Worm (Caenorhabditis elegans) whole organism, young adult: ENCODE measurements around the gene pcf-11.

Experiments used
- B0019.2 ChIP-seq: fragments of 200-800 bp; sonication (Bioruptor generic); conservative IDR thresholded peaks from 2 replicates; pipeline ENCODE4 v1.3.6; 2022; ENCODE audit warnings: missing genetic modification reagents, missing genetic modification characterization, missing compliant biosample characterization
- B0261.1 ChIP-seq: sonication (generic microtip); optimal IDR thresholded peaks from 2 replicates; lab custom pipeline; 2016; ENCODE audit warnings: mild to moderate bottlenecking, missing genetic modification characterization, moderate library complexity, missing compliant biosample characterization
- B0336.3 ChIP-seq: fragments of 200-800 bp; sonication (Bioruptor generic); IDR thresholded peaks from 2 replicates; pipeline ENCODE4 v1.3.6; 2022; ENCODE audit warnings: missing genetic modification characterization, missing compliant biosample characterization
- D2030.7 ChIP-seq: fragments of 200-800 bp; sonication (Bioruptor generic); IDR thresholded peaks from 2 replicates; pipeline ENCODE4 v1.3.6; 2022; ENCODE audit warnings: missing genetic modification reagents, missing genetic modification characterization, missing compliant biosample characterization
- F23B12.7 ChIP-seq: sonication (generic microtip); optimal IDR thresholded peaks from 2 replicates; lab custom pipeline; 2017; ENCODE audit warnings: missing genetic modification characterization, mild to moderate bottlenecking, missing compliant biosample characterization, antibody characterized with exemption, moderate library complexity; ENCODE audit not compliant: insufficient read depth
- F33H1.4 ChIP-seq: fragments of 200-800 bp; sonication (Bioruptor generic); IDR thresholded peaks from 2 replicates; pipeline ENCODE4 v1.3.6; 2022; ENCODE audit warnings: missing genetic modification reagents, missing genetic modification characterization, missing compliant biosample characterization
- F39B2.1 ChIP-seq: fragments of 200-800 bp; sonication (Bioruptor generic); IDR thresholded peaks from 2 replicates; pipeline ENCODE4 v1.3.6; 2022; ENCODE audit warnings: missing genetic modification reagents, missing genetic modification characterization, missing compliant biosample characterization
- F57C9.4 ChIP-seq: sonication (generic microtip); optimal IDR thresholded peaks from 2 replicates; lab custom pipeline; 2017; ENCODE audit warnings: mild to moderate bottlenecking, missing genetic modification characterization, missing compliant biosample characterization
- T07F8.4 ChIP-seq: sonication (generic microtip); optimal IDR thresholded peaks from 2 replicates; lab custom pipeline; 2016; ENCODE audit warnings: mild to moderate bottlenecking, missing genetic modification characterization, moderate library complexity, missing compliant biosample characterization
- Y67H2A.10 ChIP-seq: fragments of 200-800 bp; sonication (Bioruptor generic); conservative IDR thresholded peaks from 2 replicates; pipeline ENCODE4 v1.3.6; 2022; ENCODE audit warnings: missing genetic modification reagents, missing genetic modification characterization, missing compliant biosample characterization
- akir-1 ChIP-seq: fragments of 200-800 bp; sonication (Bioruptor generic); optimal IDR thresholded peaks from 2 replicates; lab custom pipeline; 2018; ENCODE audit warnings: mild to moderate bottlenecking, missing genetic modification characterization, moderate library complexity, missing compliant biosample characterization
- attf-3 ChIP-seq: fragments of 200-800 bp; sonication (Bioruptor generic); conservative IDR thresholded peaks from 2 replicates; pipeline ENCODE4 v1.3.6; 2022; ENCODE audit warnings: missing genetic modification reagents, missing genetic modification characterization, missing compliant biosample characterization
- attf-5 ChIP-seq: fragments of 200-800 bp; sonication (Bioruptor generic); optimal IDR thresholded peaks from 2 replicates; lab custom pipeline; 2018; ENCODE audit warnings: mild to moderate bottlenecking, missing genetic modification characterization, missing compliant biosample characterization
- attf-6 ChIP-seq: fragments of 200-800 bp; sonication (Bioruptor generic); IDR thresholded peaks from 2 replicates; pipeline ENCODE4 v1.3.6; 2022; ENCODE audit warnings: missing genetic modification reagents, missing genetic modification characterization, missing compliant biosample characterization
- bed-2 ChIP-seq: fragments of 200-800 bp; sonication (Bioruptor generic); IDR thresholded peaks from 2 replicates; pipeline ENCODE4 v1.3.6; 2022; ENCODE audit warnings: missing genetic modification reagents, missing genetic modification characterization, missing compliant biosample characterization
- ccch-3 ChIP-seq: fragments of 200-800 bp; sonication (Bioruptor generic); optimal IDR thresholded peaks from 2 replicates; lab custom pipeline; 2018; ENCODE audit warnings: mild to moderate bottlenecking, missing genetic modification characterization, missing compliant biosample characterization
- cebp-1 ChIP-seq, 2 experiments: fragments of 200-800 bp in 1 of 2; sonication (Bioruptor generic) in 1 of 2; sonication (generic microtip) in 1 of 2; IDR thresholded peaks in 1 of 2; optimal IDR thresholded peaks in 1 of 2; 2 replicates each; pipeline versions ENCODE4 v1.3.6 to Lab custom; 2017 to 2022; ENCODE audit warnings: missing compliant biosample characterization in 2 of 2, missing genetic modification characterization in 2 of 2, mild to moderate bottlenecking in 1 of 2, missing genetic modification reagents in 1 of 2, moderate library complexity in 1 of 2
- ceh-79 ChIP-seq: sonication (generic microtip); optimal IDR thresholded peaks from 2 replicates; lab custom pipeline; 2017; ENCODE audit warnings: mild to moderate bottlenecking, missing genetic modification characterization, missing compliant biosample characterization
- dpff-1 ChIP-seq: sonication (generic microtip); optimal IDR thresholded peaks from 2 replicates; lab custom pipeline; 2017; ENCODE audit warnings: mild to moderate bottlenecking, missing genetic modification characterization, missing compliant biosample characterization
- dpl-1 ChIP-seq: fragments of 150-350 bp; optimal IDR thresholded peaks from 2 replicates; lab custom pipeline; 2014; ENCODE audit warnings: missing biosample characterization, missing genetic modification reagents, missing genetic modification characterization
- efl-1 ChIP-seq: fragments of 150-350 bp; optimal IDR thresholded peaks from 2 replicates; lab custom pipeline; 2014; ENCODE audit warnings: missing biosample characterization, missing genetic modification reagents, missing genetic modification characterization
- ekl-4 ChIP-seq: fragments of 200-800 bp; sonication (Bioruptor generic); IDR thresholded peaks from 2 replicates; pipeline ENCODE4 v1.3.6; 2022; ENCODE audit warnings: missing genetic modification reagents, missing genetic modification characterization, missing compliant biosample characterization
- him-1 ChIP-seq: sonication (generic microtip); optimal IDR thresholded peaks from 2 replicates; lab custom pipeline; 2016; ENCODE audit warnings: missing genotype, missing genetic modification reagents, missing genetic modification characterization, missing compliant biosample characterization
- hmg-20 ChIP-seq: fragments of 200-800 bp; sonication (Bioruptor generic); IDR thresholded peaks from 2 replicates; pipeline ENCODE4 v1.3.6; 2022; ENCODE audit warnings: missing genetic modification reagents, missing genetic modification characterization, missing compliant biosample characterization
- hrde-1 ChIP-seq: sonication (generic microtip); optimal IDR thresholded peaks from 2 replicates; lab custom pipeline; 2016; ENCODE audit warnings: missing genetic modification characterization, mild to moderate bottlenecking, missing compliant biosample characterization, moderate library complexity, missing genotype, missing genetic modification reagents, borderline replicate concordance
- lag-1 ChIP-seq: fragments of 200-800 bp; sonication (Bioruptor generic); IDR thresholded peaks from 2 replicates; pipeline ENCODE4 v1.3.6; 2022; ENCODE audit warnings: missing genetic modification reagents, missing genetic modification characterization, missing compliant biosample characterization
- lin-26 ChIP-seq: fragments of 200-800 bp; sonication (Bioruptor generic); IDR thresholded peaks from 2 replicates; pipeline ENCODE4 v1.3.6; 2022; ENCODE audit warnings: missing genetic modification reagents, missing genetic modification characterization, missing compliant biosample characterization
- lin-35 ChIP-seq, 3 experiments: fragments of 150-350 bp in 2 of 3; sonication (generic microtip) in 1 of 3; optimal IDR thresholded peaks; 2 replicates each; lab custom pipeline; 2014 to 2018; ENCODE audit warnings: missing biosample characterization in 3 of 3, missing genetic modification characterization in 3 of 3, missing genetic modification reagents in 3 of 3
- lsy-27 ChIP-seq: sonication (generic microtip); optimal IDR thresholded peaks from 2 replicates; lab custom pipeline; 2017; ENCODE audit warnings: missing genetic modification characterization, mild to moderate bottlenecking, missing compliant biosample characterization, antibody characterized with exemption, missing genotype, borderline replicate concordance; ENCODE audit not compliant: insufficient read depth
- madf-8 ChIP-seq: fragments of 200-800 bp; sonication (Bioruptor generic); conservative IDR thresholded peaks from 2 replicates; pipeline ENCODE4 v1.3.6; 2022; ENCODE audit warnings: missing genetic modification reagents, missing genetic modification characterization, missing compliant biosample characterization
- mel-28 ChIP-seq: sonication (generic microtip); optimal IDR thresholded peaks from 2 replicates; lab custom pipeline; 2016; ENCODE audit warnings: borderline replicate concordance, mild to moderate bottlenecking, missing genetic modification characterization, missing compliant biosample characterization
- nfyb-1 ChIP-seq: fragments of 200-800 bp; sonication (Bioruptor generic); IDR thresholded peaks from 2 replicates; pipeline ENCODE4 v1.3.6; 2022; ENCODE audit warnings: missing genetic modification reagents, missing genetic modification characterization, missing compliant biosample characterization
- nhr-120 ChIP-seq: fragments of 200-800 bp; sonication (Bioruptor generic); IDR thresholded peaks from 2 replicates; pipeline ENCODE4 v1.3.6; 2022; ENCODE audit warnings: missing genetic modification characterization, missing compliant biosample characterization
- nhr-90 ChIP-seq: sonication (generic microtip); optimal IDR thresholded peaks from 2 replicates; lab custom pipeline; 2016; ENCODE audit warnings: missing genotype, mild to moderate bottlenecking, missing genetic modification characterization, missing compliant biosample characterization
- pbrm-1 ChIP-seq: fragments of 200-800 bp; sonication (Bioruptor generic); IDR thresholded peaks from 2 replicates; pipeline ENCODE4 v1.3.6; 2022; ENCODE audit warnings: missing genetic modification reagents, missing genetic modification characterization, missing compliant biosample characterization
- rcor-1 ChIP-seq: fragments of 200-800 bp; sonication (Bioruptor generic); IDR thresholded peaks from 2 replicates; pipeline ENCODE4 v1.3.6; 2022; ENCODE audit warnings: missing genetic modification reagents, missing genetic modification characterization, missing compliant biosample characterization
- rec-8 ChIP-seq, 2 experiments: sonication (generic microtip); optimal IDR thresholded peaks; 2 replicates each; lab custom pipeline; 2016; ENCODE audit warnings: mild to moderate bottlenecking in 2 of 2, missing genetic modification characterization in 2 of 2, missing genetic modification reagents in 2 of 2, missing genotype in 2 of 2, missing biosample characterization in 1 of 2, missing compliant biosample characterization in 1 of 2, moderate library complexity in 1 of 2
- snpc-1.1 ChIP-seq: sonication (generic microtip); optimal IDR thresholded peaks from 2 replicates; lab custom pipeline; 2017; ENCODE audit warnings: missing genetic modification characterization, mild to moderate bottlenecking, missing compliant biosample characterization, antibody characterized with exemption, moderate library complexity, missing genotype, missing genetic modification reagents; ENCODE audit not compliant: insufficient read depth
- snpc-3.4 ChIP-seq: sonication (generic microtip); optimal IDR thresholded peaks from 2 replicates; lab custom pipeline; 2017; ENCODE audit warnings: missing genetic modification characterization, mild to moderate bottlenecking, missing compliant biosample characterization, antibody characterized with exemption, moderate library complexity, missing genotype, missing genetic modification reagents
- snpc-4 ChIP-seq, 5 experiments: fragments of 150-350 bp in 1 of 5; sonication (generic microtip) in 4 of 5; optimal IDR thresholded peaks; 2 replicates each; lab custom pipeline; 2014 to 2018; ENCODE audit warnings: missing genetic modification characterization in 5 of 5, missing biosample characterization in 3 of 5, antibody characterized with exemption in 2 of 5, mild to moderate bottlenecking in 2 of 5, missing compliant biosample characterization in 2 of 5, missing genotype in 2 of 5, moderate library complexity in 2 of 5, missing genetic modification reagents in 1 of 5
- tbx-9 ChIP-seq: sonication (generic microtip); optimal IDR thresholded peaks from 2 replicates; lab custom pipeline; 2016; ENCODE audit warnings: borderline replicate concordance, missing genetic modification characterization, inconsistent platforms, missing compliant biosample characterization
- xnd-1 ChIP-seq: sonication (generic microtip); optimal IDR thresholded peaks from 2 replicates; lab custom pipeline; 2016; ENCODE audit warnings: missing genotype, missing genetic modification reagents, missing genetic modification characterization, missing compliant biosample characterization
- zim-3 ChIP-seq: sonication (generic microtip); optimal IDR thresholded peaks from 2 replicates; lab custom pipeline; 2017; ENCODE audit warnings: mild to moderate bottlenecking, missing genetic modification characterization, moderate library complexity, missing compliant biosample characterization
- ztf-25 ChIP-seq: fragments of 200-800 bp; sonication (Bioruptor generic); IDR thresholded peaks from 2 replicates; pipeline ENCODE4 v1.3.6; 2022; ENCODE audit warnings: missing genetic modification reagents, missing genetic modification characterization, missing compliant biosample characterization
- ztf-3 ChIP-seq: fragments of 200-800 bp; sonication (Bioruptor generic); optimal IDR thresholded peaks from 2 replicates; lab custom pipeline; 2018; ENCODE audit warnings: mild to moderate bottlenecking, missing genetic modification characterization, missing compliant biosample characterization

pcf-11 gene

ce11 chrIII:5018116-5018689 lies 6.5 kb upstream of the pcf-11 start, which contains the start of gene wip-1 (continued):
- TF ChIP-seq T07F8.4 (peak; percentile 88), F39B2.1 (peak; percentile 93), lin-26 (GFP tag; lab: Robert Waterston, UW) (peak; percentile 89), hmg-20 (GFP tag; lab: Robert Waterston, UW) (peak; percentile 88), rcor-1 (GFP tag; lab: Robert Waterston, UW) (peak; percentile 98), akir-1 (GFP tag; lab: Kevin White, UChicago) (peak; percentile 59), ccch-3 (GFP tag; lab: Kevin White, UChicago) (no peak), hrde-1 (tag; lab: Kevin White, UChicago) (peak; percentile 82), B0336.3 (GFP tag; lab: Robert Waterston, UW) (peak; percentile 99), snpc-1.1 (tag; lab: Kevin White, UChicago) (peak; percentile 81), nhr-120 (GFP tag; lab: Robert Waterston, UW) (no peak), attf-6 (GFP tag; lab: Robert Waterston, UW) (peak; percentile 83), madf-8 (GFP tag; lab: Robert Waterston, UW) (peak; percentile 89), attf-5 (peak; percentile 100), dpff-1 (tag; lab: Kevin White, UChicago) (no peak), snpc-4 (GFP tag; optimal IDR thresholded peaks at IDR 0.05; lab: Kevin White, UChicago) (peak; percentile 80), snpc-4 (tag; optimal IDR thresholded peaks at IDR 0.05; lab: Kevin White, UChicago) (peak; percentile 86 to 93 (median 90)), efl-1 (peak; percentile 79), attf-3 (peak; percentile 82), nhr-90 (tag; lab: Kevin White, UChicago) (peak; percentile 92), him-1 (tag; lab: Kevin White, UChicago) (peak; percentile 84), ztf-25 (GFP tag; lab: Robert Waterston, UW) (peak; percentile 47; the same call in 1 of the 2 replicates), ztf-3 (GFP tag; lab: Kevin White, UChicago) (peak; percentile 73), dpl-1 (peak; percentile 86), zim-3 (peak; percentile 64), xnd-1 (tag; lab: Kevin White, UChicago) (peak; percentile 86), tbx-9 (tag; lab: Kevin White, UChicago) (no peak), bed-2 (GFP tag; lab: Robert Waterston, UW) (peak; percentile 56; the same call in 1 of the 2 replicates), lsy-27 (tag; lab: Kevin White, UChicago) (peak; percentile 81), lag-1 (GFP tag; lab: Robert Waterston, UW) (no peak), B0019.2 (GFP tag; lab: Robert Waterston, UW) (peak; percentile 91), F57C9.4 (tag; lab: Kevin White, UChicago) (no peak), lin-35 (GFP tag; optimal IDR thresholded peaks at IDR 0.05; lab: Kevin White, UChicago) (peak; percentile 58 to 97 (median 82)), ceh-79 (peak; percentile 70), F23B12.7 (peak; percentile 98), pbrm-1 (GFP tag; lab: Robert Waterston, UW) (peak; percentile 99), snpc-3.4 (tag; lab: Kevin White, UChicago) (peak; percentile 96), rec-8 (tag; optimal IDR thresholded peaks at IDR 0.05; lab: Kevin White, UChicago) (peak; percentile 31 to 60), cebp-1 (GFP tag; IDR thresholded peaks at IDR 0.05; lab: Robert Waterston, UW) (peak; percentile 90), cebp-1 (tag; optimal IDR thresholded peaks at IDR 0.05; lab: Kevin White, UChicago) (peak; percentile 97), D2030.7 (GFP tag; lab: Robert Waterston, UW) (peak; percentile 96), Y67H2A.10 (GFP tag; lab: Robert Waterston, UW) (peak; percentile 89), F33H1.4 (peak; percentile 92), B0261.1 (tag; lab: Kevin White, UChicago) (peak; percentile 34), nfyb-1 (GFP tag; lab: Robert Waterston, UW) (peak; percentile 98), ekl-4 (GFP tag; lab: Robert Waterston, UW) (peak; percentile 98), mel-28 (peak; percentile 43)
